Worm (Caenorhabditis elegans): Measurements from ENCODE around the gene dnj-8.
A peak's percentile ranks its signal among the peaks of the same experiment; 100 is the strongest.

dnj-8 gene

ce11 chrII:6609315-6609842 is 11.5 kb upstream of the dnj-8 start, which contains the start of gene epg-5 (continued):
- TF ChIP-seq lin-13 (GFP tag; optimal IDR thresholded peaks at IDR 0.05) (no peak), mdl-1 (tag; optimal IDR thresholded peaks at IDR 0.05) (peak in 1 of 2 experiments; percentile 53), F44E2.7 (GFP tag; IDR thresholded peaks at IDR 0.05) (no peak)

- TF ChIP-seq aha-1 (tag) (peak; percentile 96), nhr-102 (tag; optimal IDR thresholded peaks at IDR 0.05) (no peak)
Observed at ce11 chrII:6608626-6609025, 10.7 kb upstream of the dnj-8 start.

ce11 chrII:6600973-6601372 is 3.1 kb upstream of the dnj-8 start, which contains the start of gene vps-33.2:
Gene vps-33.2, plus strand, starts transcription at chrII:6601216.
- TF ChIP-seq aha-1 (tag) (peak; percentile 21), F49E8.2 (tag; optimal IDR thresholded peaks at IDR 0.05; ENCODE audit: borderline replicate concordance) (peak; percentile 20), rbr-2 (tag; optimal IDR thresholded peaks at IDR 0.05) (peak; percentile 14), mep-1 (tag; optimal IDR thresholded peaks at IDR 0.05) (peak; percentile 1), hlh-11 (tag; optimal IDR thresholded peaks at IDR 0.05) (peak; percentile 10), hmg-1.1 (GFP tag; IDR thresholded peaks at IDR 0.05) (peak; percentile 50), lsy-2 (tag; optimal IDR thresholded peaks at IDR 0.05) (peak in 1 of 2 experiments; percentile 34), mes-2 (tag; optimal IDR thresholded peaks at IDR 0.05; ENCODE audit: poor library complexity, severe bottlenecking) (peak; percentile 70), T20F7.1 (GFP tag; optimal IDR thresholded peaks at IDR 0.05) (no peak), dve-1 (tag; optimal IDR thresholded peaks at IDR 0.05; ENCODE audit: insufficient read depth) (peak; percentile 19), unc-62 (GFP tag; optimal IDR thresholded peaks at IDR 0.05 in 1 of 2) (no peak), unc-62 (tag; optimal IDR thresholded peaks at IDR 0.05) (no peak), Y5F2A.4 (GFP tag; optimal IDR thresholded peaks at IDR 0.05) (no peak), ceh-20 (GFP tag; IDR thresholded peaks at IDR 0.05) (no peak), nhr-6 (tag; optimal IDR thresholded peaks at IDR 0.05) (peak; percentile 35), zag-1 (tag; optimal IDR thresholded peaks at IDR 0.05) (no peak), spr-1 (tag; optimal IDR thresholded peaks at IDR 0.05) (peak; percentile 17), skn-1 (tag; optimal IDR thresholded peaks at IDR 0.05) (no peak), T26A8.4 (GFP tag; IDR thresholded peaks at IDR 0.05) (no peak)

- TF ChIP-seq snpc-1.2 (GFP tag; IDR thresholded peaks at IDR 0.05) (0 out of 2 replicates have a peak, but pooled peaks have one; percentile 30), ceh-32 (tag; optimal IDR thresholded peaks at IDR 0.05; ENCODE audit: poor library complexity) (no peak), mep-1 (tag; optimal IDR thresholded peaks at IDR 0.05) (no peak), nhr-102 (tag; optimal IDR thresholded peaks at IDR 0.05) (no peak)
Observed at ce11 chrII:6597507-6597906, 373 bp downstream of the dnj-8 start.

ce11 chrII:6594151-6594550 is 3.7 kb downstream of the dnj-8 start, which contains the start of gene aipr-1:
Gene aipr-1, minus strand, starts transcription at chrII:6594251.
- TF ChIP-seq T26A8.4 (GFP tag; IDR thresholded peaks at IDR 0.05): no peak
- TF ChIP-seq lin-1 (GFP tag; IDR thresholded peaks at IDR 0.05): no peak
- no peak for TF ChIP-seq spr-1 (tag; optimal IDR thresholded peaks at IDR 0.05)
- TF ChIP-seq Y48G9A.11 (GFP tag; IDR thresholded peaks at IDR 0.05): no peak
- TF ChIP-seq daf-16 (GFP tag; optimal IDR thresholded peaks at IDR 0.05): no peak
- no peak for TF ChIP-seq daf-16 (tag; optimal IDR thresholded peaks at IDR 0.05)
- no peak for TF ChIP-seq pqm-1 (tag; optimal IDR thresholded peaks at IDR 0.05)
- no peak for TF ChIP-seq zip-11 (GFP tag; IDR thresholded peaks at IDR 0.05)
- no peak for TF ChIP-seq nhr-42 (GFP tag; IDR thresholded peaks at IDR 0.05)
- no peak for TF ChIP-seq spr-3 (GFP tag; optimal IDR thresholded peaks at IDR 0.05)
- no peak for TF ChIP-seq tra-1 (GFP tag; IDR thresholded peaks at IDR 0.05)
- no peak for TF ChIP-seq rbr-2 (tag; optimal IDR thresholded peaks at IDR 0.05)
- no peak for TF ChIP-seq aha-1 (tag)
- TF ChIP-seq lin-38 (GFP tag; IDR thresholded peaks at IDR 0.05): no peak
